Worm (Caenorhabditis elegans) whole organism, L3 larva: ENCODE measurements around the gene Y32B12B.1.

ENCODE experiments used
- R02D3.7 ChIP-seq: fragments of 150-350 bp; optimal IDR thresholded peaks from 2 replicates; lab custom pipeline; 2014; ENCODE audit warnings: missing biosample characterization, missing genetic modification characterization
- ama-1 ChIP-seq: fragments of 150-350 bp; optimal IDR thresholded peaks from 2 replicates; lab custom pipeline; 2018
- ceh-16 ChIP-seq: sonication (generic microtip); optimal IDR thresholded peaks from 2 replicates; lab custom pipeline; 2017; ENCODE audit warnings: missing biosample characterization, missing genetic modification characterization
- ceh-9 ChIP-seq: sonication (generic microtip); optimal IDR thresholded peaks from 2 replicates; lab custom pipeline; 2018; ENCODE audit warnings: missing biosample characterization, missing genetic modification characterization
- daf-12 ChIP-seq: fragments of 150-350 bp; optimal IDR thresholded peaks from 2 replicates; lab custom pipeline; 2014; ENCODE audit warnings: missing biosample characterization, missing genetic modification reagents, missing genetic modification characterization
- elt-3 ChIP-seq, 3 experiments: fragments of 150-350 bp in 1 of 3; sonication (generic microtip) in 2 of 3; optimal IDR thresholded peaks; 2 replicates in 2 of 3; 4 replicates in 1 of 3; lab custom pipeline; 2014 to 2017; ENCODE audit warnings: missing biosample characterization in 3 of 3, missing genetic modification characterization in 3 of 3
- fkh-10 ChIP-seq: sonication (generic microtip); optimal IDR thresholded peaks from 2 replicates; lab custom pipeline; 2017; ENCODE audit warnings: missing biosample characterization, missing genetic modification reagents, missing genetic modification characterization
- fos-1 ChIP-seq: fragments of 150-350 bp; optimal IDR thresholded peaks from 2 replicates; lab custom pipeline; 2014; ENCODE audit warnings: missing biosample characterization, missing genetic modification characterization
- jun-1 ChIP-seq: fragments of 150-350 bp; optimal IDR thresholded peaks from 2 replicates; lab custom pipeline; 2014; ENCODE audit warnings: missing biosample characterization, missing genetic modification reagents, missing genetic modification characterization
- lin-15B ChIP-seq: fragments of 150-350 bp; optimal IDR thresholded peaks from 2 replicates; lab custom pipeline; 2014; ENCODE audit warnings: missing biosample characterization, missing genetic modification characterization
- lin-39 ChIP-seq: fragments of 150-350 bp; optimal IDR thresholded peaks from 2 replicates; lab custom pipeline; 2018; ENCODE audit warnings: missing biosample characterization, missing genetic modification reagents, missing genetic modification characterization
- lsy-12 ChIP-seq: sonication (generic microtip); optimal IDR thresholded peaks from 2 replicates; lab custom pipeline; 2016; ENCODE audit warnings: mild to moderate bottlenecking, missing genetic modification characterization, missing compliant biosample characterization
- nhr-11 ChIP-seq: fragments of 150-350 bp; optimal IDR thresholded peaks from 2 replicates; lab custom pipeline; 2014; ENCODE audit warnings: missing biosample characterization, missing genetic modification characterization
- nhr-23 ChIP-seq: fragments of 150-350 bp; optimal IDR thresholded peaks from 2 replicates; lab custom pipeline; 2014; ENCODE audit warnings: missing biosample characterization, missing genetic modification reagents, missing genetic modification characterization
- nhr-28 ChIP-seq: fragments of 150-350 bp; optimal IDR thresholded peaks from 2 replicates; lab custom pipeline; 2014; ENCODE audit warnings: missing biosample characterization, missing genetic modification characterization
- nhr-67 ChIP-seq: fragments of 150-350 bp; optimal IDR thresholded peaks from 2 replicates; lab custom pipeline; 2014; ENCODE audit warnings: missing biosample characterization, missing genetic modification characterization
- nhr-76 ChIP-seq: fragments of 150-350 bp; sonication (generic microtip); optimal IDR thresholded peaks from 5 replicates; lab custom pipeline; 2014; ENCODE audit warnings: missing biosample characterization, missing genetic modification characterization
- nhr-77 ChIP-seq: fragments of 150-350 bp; optimal IDR thresholded peaks from 2 replicates; lab custom pipeline; 2014; ENCODE audit warnings: missing biosample characterization, missing genetic modification characterization
- sea-2 ChIP-seq: fragments of 150-350 bp; sonication (generic microtip); optimal IDR thresholded peaks from 4 replicates; lab custom pipeline; 2014; ENCODE audit warnings: missing biosample characterization, missing genetic modification reagents, missing genetic modification characterization
- tbx-2 ChIP-seq: sonication (generic microtip); optimal IDR thresholded peaks from 2 replicates; lab custom pipeline; 2016; ENCODE audit warnings: mild to moderate bottlenecking, missing genetic modification characterization, missing compliant biosample characterization
- zag-1 ChIP-seq: fragments of 150-350 bp; optimal IDR thresholded peaks from 2 replicates; lab custom pipeline; 2014; ENCODE audit warnings: missing biosample characterization, missing genetic modification characterization
- ztf-11 ChIP-seq: fragments of 150-350 bp; optimal IDR thresholded peaks from 2 replicates; lab custom pipeline; 2014; ENCODE audit warnings: missing biosample characterization, missing genetic modification characterization
- ztf-4 ChIP-seq: fragments of 150-350 bp; optimal IDR thresholded peaks from 2 replicates; lab custom pipeline; 2014; ENCODE audit warnings: missing biosample characterization, missing genetic modification characterization

The Y32B12B.1 gene

DNA sequence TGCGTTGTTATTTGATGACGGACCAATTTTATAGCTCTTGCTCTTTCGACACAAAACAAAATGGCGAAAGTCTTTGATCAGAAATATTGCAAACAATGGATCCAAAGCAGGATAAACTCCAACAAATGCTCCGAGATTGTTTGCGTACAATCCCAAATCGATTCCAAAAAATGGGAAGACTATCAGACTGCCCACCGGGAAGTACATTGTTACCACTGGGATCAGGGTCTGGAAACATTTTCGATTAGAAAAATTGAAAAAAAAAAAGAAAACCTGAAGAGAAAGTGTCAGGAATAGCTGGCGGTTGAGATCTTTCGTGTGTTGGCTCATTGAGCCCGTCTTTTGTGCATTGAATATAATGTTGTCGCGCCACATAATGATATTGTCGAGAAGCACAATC is 44.3 kb downstream of the Y32B12B.1 start:
- TF ChIP-seq daf-12 (no peak), nhr-67 (no peak), lin-39 (tag; lab: Kevin White, UChicago) (no peak), ceh-16 (tag; lab: Kevin White, UChicago) (no peak), fos-1 (no peak), nhr-28 (tag; lab: Kevin White, UChicago) (no peak), fkh-10 (no peak), elt-3 (tag; optimal IDR thresholded peaks at IDR 0.05; lab: Kevin White, UChicago) (no peak), jun-1 (tag; lab: Kevin White, UChicago) (no peak), ztf-4 (tag; lab: Kevin White, UChicago) (no peak), nhr-77 (tag; lab: Kevin White, UChicago) (no peak), lin-15B (tag; lab: Kevin White, UChicago) (no peak)

DNA sequence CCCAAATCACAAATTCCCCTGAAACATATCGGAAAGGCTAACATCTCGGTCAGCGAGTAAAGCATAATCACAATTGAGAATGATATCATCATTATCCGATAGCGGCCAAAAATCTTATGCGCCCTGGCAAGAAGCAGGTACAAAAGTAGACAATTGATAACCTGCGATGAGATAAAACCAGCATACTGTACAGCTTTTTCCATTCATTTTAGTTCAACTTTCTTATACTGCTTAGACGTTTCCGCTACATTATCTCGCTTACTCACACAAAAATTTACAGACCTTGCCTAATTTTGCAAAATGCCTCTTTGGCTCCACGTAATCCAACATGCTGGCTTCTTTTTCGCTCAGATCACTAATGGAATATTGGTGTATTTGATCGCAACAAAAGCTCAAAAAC is 46.2 kb downstream of the Y32B12B.1 start, which contains the start of gene str-150:
TSS of gene str-150 (plus strand) at position 301 of the 400 bp plus-strand sequence.
- TF ChIP-seq sea-2 (GFP tag; lab: Kevin White, UChicago) (no peak), lsy-12 (no peak), ceh-9 (tag; lab: Kevin White, UChicago) (no peak), zag-1 (tag; lab: Kevin White, UChicago) (no peak), fos-1 (no peak), nhr-11 (tag; lab: Kevin White, UChicago) (no peak), nhr-67 (no peak), nhr-23 (tag; lab: Kevin White, UChicago) (no peak), nhr-76 (tag; lab: Kevin White, UChicago) (no peak), tbx-2 (tag; lab: Kevin White, UChicago) (no peak), R02D3.7 (tag; lab: Kevin White, UChicago) (no peak), lin-15B (tag; lab: Kevin White, UChicago) (no peak), ztf-11 (tag; lab: Kevin White, UChicago) (no peak), ama-1 (lab: Kevin White, UChicago) (no peak)
